Fruit fly (Drosophila melanogaster) whole organism, prepupa: ENCODE results near the gene CG1273.
A peak's percentile ranks its signal among the peaks of the same experiment; 100 is the strongest.

Experiments
- Blimp-1 ChIP-seq: fragments of 200-800 bp; sonication (Bioruptor generic); optimal IDR thresholded peaks from 3 replicates; lab custom pipeline; 2017; ENCODE audit warnings: missing biosample characterization, missing genetic modification characterization, mild to moderate bottlenecking, moderate library complexity, missing genetic modification reagents
- CG10631 ChIP-seq: fragments of 200-800 bp; sonication (Bioruptor generic); optimal IDR thresholded peaks from 2 replicates; lab custom pipeline; 2016; ENCODE audit warnings: missing biosample characterization, missing genetic modification characterization
- CG11294 ChIP-seq: fragments of 200-800 bp; sonication (Bioruptor generic); IDR thresholded peaks from 2 replicates; pipeline ENCODE4 v1.3.6; 2022; ENCODE audit warnings: missing biosample characterization, missing genetic modification characterization
- CG11902 ChIP-seq: fragments of 200-800 bp; sonication (Bioruptor generic); optimal IDR thresholded peaks from 3 replicates; lab custom pipeline; 2016; ENCODE audit warnings: missing biosample characterization, missing genetic modification characterization
- CG1621 ChIP-seq: fragments of 200-800 bp; sonication (Bioruptor generic); optimal IDR thresholded peaks from 3 replicates; lab custom pipeline; 2018; ENCODE audit warnings: missing biosample characterization, mild to moderate bottlenecking, missing genetic modification characterization
- CG16779 ChIP-seq: fragments of 200-800 bp; sonication (Bioruptor generic); optimal IDR thresholded peaks from 3 replicates; lab custom pipeline; 2017; ENCODE audit warnings: missing biosample characterization, mild to moderate bottlenecking, missing genetic modification characterization
- CG3032 ChIP-seq: fragments of 200-800 bp; optimal IDR thresholded peaks from 2 replicates; lab custom pipeline; 2019; ENCODE audit warnings: missing biosample characterization, mild to moderate bottlenecking, missing genetic modification characterization, moderate library complexity
- CG32006 ChIP-seq: fragments of 200-800 bp; sonication (Bioruptor generic); optimal IDR thresholded peaks from 3 replicates; lab custom pipeline; 2017; ENCODE audit warnings: missing biosample characterization, mild to moderate bottlenecking, missing genetic modification characterization
- CG3919 ChIP-seq: fragments of 200-800 bp; sonication (Bioruptor generic); optimal IDR thresholded peaks from 3 replicates; lab custom pipeline; 2016; ENCODE audit warnings: missing biosample characterization, missing genetic modification characterization
- CG6163 ChIP-seq: fragments of 200-800 bp; sonication (Bioruptor generic); IDR thresholded peaks from 3 replicates; pipeline ENCODE4 v1.3.6; 2022; ENCODE audit warnings: missing biosample characterization, missing genetic modification characterization
- CG6276 ChIP-seq: fragments of 200-800 bp; sonication (Bioruptor generic); optimal IDR thresholded peaks from 2 replicates; lab custom pipeline; 2017; ENCODE audit warnings: missing biosample characterization, mild to moderate bottlenecking, missing genetic modification characterization
- CG6792 ChIP-seq: fragments of 200-800 bp; sonication (Bioruptor generic); optimal IDR thresholded peaks from 3 replicates; lab custom pipeline; 2016; ENCODE audit warnings: missing biosample characterization, missing genetic modification characterization
- CG6808 ChIP-seq: fragments of 200-800 bp; sonication (Bioruptor generic); optimal IDR thresholded peaks from 3 replicates; lab custom pipeline; 2017; ENCODE audit warnings: missing biosample characterization, missing genetic modification characterization, mild to moderate bottlenecking, moderate library complexity, missing genetic modification reagents
- CG6854 ChIP-seq: fragments of 200-800 bp; sonication (Bioruptor generic); optimal IDR thresholded peaks from 2 replicates; lab custom pipeline; 2017; ENCODE audit warnings: missing biosample characterization, mild to moderate bottlenecking, missing genetic modification characterization
- CG7368 ChIP-seq: fragments of 200-800 bp; sonication (Bioruptor generic); optimal IDR thresholded peaks from 3 replicates; lab custom pipeline; 2016; ENCODE audit warnings: missing biosample characterization, missing genetic modification characterization
- CG8119 ChIP-seq: fragments of 200-800 bp; sonication (Bioruptor generic); IDR thresholded peaks from 3 replicates; pipeline ENCODE4 v1.3.6; 2022; ENCODE audit warnings: missing biosample characterization, missing genetic modification characterization
- CG8319 ChIP-seq: fragments of 200-800 bp; sonication (Bioruptor generic); optimal IDR thresholded peaks from 3 replicates; lab custom pipeline; 2016; ENCODE audit warnings: missing biosample characterization, missing genetic modification characterization
- CG9139 ChIP-seq: fragments of 200-800 bp; sonication (Bioruptor generic); optimal IDR thresholded peaks from 3 replicates; lab custom pipeline; 2017; ENCODE audit warnings: missing biosample characterization, mild to moderate bottlenecking, missing genetic modification characterization
- Eip78C ChIP-seq: fragments of 200-800 bp; sonication (Bioruptor generic); peaks from one replicate; lab custom pipeline; 2016; ENCODE audit warnings: missing biosample characterization, missing genetic modification characterization
- Eip93F ChIP-seq: fragments of 200-800 bp; sonication (Bioruptor generic); optimal IDR thresholded peaks from 2 replicates; lab custom pipeline; 2016; ENCODE audit warnings: missing biosample characterization, mild to moderate bottlenecking, missing genetic modification characterization
- Ets96B ChIP-seq: fragments of 200-800 bp; optimal IDR thresholded peaks from 2 replicates; lab custom pipeline; 2019; ENCODE audit warnings: missing biosample characterization, mild to moderate bottlenecking, missing genetic modification characterization, moderate library complexity
- Gug ChIP-seq: fragments of 200-800 bp; sonication (Bioruptor generic); IDR thresholded peaks from 2 replicates; pipeline ENCODE4 v1.3.6; 2022; ENCODE audit warnings: missing biosample characterization, missing genetic modification characterization
- Hr38 ChIP-seq: sonication (Bioruptor generic); optimal IDR thresholded peaks from 2 replicates; lab custom pipeline; 2016; ENCODE audit warnings: missing biosample characterization, missing genetic modification characterization
- Hr4 ChIP-seq: fragments of 200-800 bp; sonication (Bioruptor generic); optimal IDR thresholded peaks from 3 replicates; lab custom pipeline; 2016; ENCODE audit warnings: missing biosample characterization, missing genetic modification characterization
- Lpt ChIP-seq: fragments of 200-800 bp; sonication (Bioruptor generic); optimal IDR thresholded peaks from 3 replicates; lab custom pipeline; 2016; ENCODE audit warnings: missing biosample characterization, missing genetic modification characterization
- Met ChIP-seq: fragments of 200-800 bp; sonication (Bioruptor generic); optimal IDR thresholded peaks from 3 replicates; lab custom pipeline; 2016; ENCODE audit warnings: missing biosample characterization, missing genetic modification characterization
- OdsH ChIP-seq: fragments of 200-800 bp; sonication (Bioruptor generic); optimal IDR thresholded peaks from 3 replicates; lab custom pipeline; 2016; ENCODE audit warnings: missing biosample characterization, missing genetic modification characterization
- Smox ChIP-seq: fragments of 200-800 bp; sonication (Bioruptor generic); optimal IDR thresholded peaks from 3 replicates; lab custom pipeline; 2016; ENCODE audit warnings: missing biosample characterization, missing genetic modification characterization
- Sox102F ChIP-seq: fragments of 200-800 bp; sonication (Bioruptor generic); optimal IDR thresholded peaks from 2 replicates; lab custom pipeline; 2016; ENCODE audit warnings: missing biosample characterization, mild to moderate bottlenecking, missing genetic modification characterization
- Sox15 ChIP-seq: fragments of 200-800 bp; sonication (Bioruptor generic); optimal IDR thresholded peaks from 3 replicates; lab custom pipeline; 2016; ENCODE audit warnings: missing biosample characterization, missing genetic modification characterization
- acj6 ChIP-seq: fragments of 200-800 bp; sonication (Bioruptor generic); optimal IDR thresholded peaks from 3 replicates; lab custom pipeline; 2016; ENCODE audit warnings: missing biosample characterization, missing genetic modification characterization
- dac ChIP-seq: fragments of 200-800 bp; sonication (Bioruptor generic); optimal IDR thresholded peaks from 2 replicates; lab custom pipeline; 2017; ENCODE audit warnings: missing biosample characterization, mild to moderate bottlenecking, missing genetic modification characterization
- fd85E ChIP-seq: fragments of 200-800 bp; sonication (Bioruptor generic); optimal IDR thresholded peaks from 3 replicates; lab custom pipeline; 2016; ENCODE audit warnings: missing biosample characterization, missing genetic modification characterization
- fkh ChIP-seq: fragments of 200-800 bp; sonication (Bioruptor generic); optimal IDR thresholded peaks from 3 replicates; lab custom pipeline; 2017; ENCODE audit warnings: missing biosample characterization, mild to moderate bottlenecking, missing genetic modification characterization, moderate library complexity
- lz ChIP-seq: fragments of 200-800 bp; sonication (Bioruptor generic); optimal IDR thresholded peaks from 3 replicates; lab custom pipeline; 2016; ENCODE audit warnings: missing biosample characterization, missing genetic modification characterization
- net ChIP-seq: fragments of 200-800 bp; sonication (Bioruptor generic); optimal IDR thresholded peaks from 3 replicates; lab custom pipeline; 2016; ENCODE audit warnings: missing biosample characterization, missing genetic modification characterization
- salr ChIP-seq, 2 experiments: fragments of 200-800 bp; sonication (Bioruptor generic); optimal IDR thresholded peaks; 3 replicates each; lab custom pipeline; 2016 to 2018; ENCODE audit warnings: missing biosample characterization in 2 of 2, missing genetic modification characterization in 2 of 2, mild to moderate bottlenecking in 1 of 2
- ss ChIP-seq, 2 experiments: fragments of 200-800 bp; sonication (Bioruptor generic); optimal IDR thresholded peaks; 2 replicates in 1 of 2; 3 replicates in 1 of 2; lab custom pipeline; 2017 to 2018; ENCODE audit warnings: mild to moderate bottlenecking in 2 of 2, missing biosample characterization in 2 of 2, missing genetic modification characterization in 2 of 2, moderate library complexity in 1 of 2
- svp ChIP-seq: fragments of 200-800 bp; sonication (Bioruptor generic); peaks from one replicate; lab custom pipeline; 2016; ENCODE audit warnings: missing biosample characterization, missing genetic modification characterization
- topi ChIP-seq: fragments of 200-800 bp; sonication (Bioruptor generic); optimal IDR thresholded peaks from 3 replicates; lab custom pipeline; 2016; ENCODE audit warnings: missing biosample characterization, missing genetic modification characterization

Gene CG1273

dm6 chr3L:4262384-4262783 lies 1.1 kb upstream of the CG1273 start, which contains the start of the genes CG11586 and VhaM9.7-a (continued):
- TF ChIP-seq fd85E (GFP tag; lab: Kevin White, UChicago) (no peak), CG3032 (tag; lab: Kevin White, UChicago) (no peak), Hr38 (GFP tag; lab: Kevin White, UChicago) (no peak), Met (GFP tag; lab: Kevin White, UChicago) (no peak), salr (GFP tag; optimal IDR thresholded peaks at IDR 0.05; lab: Kevin White, UChicago) (no peak), CG3919 (GFP tag; lab: Kevin White, UChicago) (no peak), CG10631 (no peak)

- peak; percentile 33 for TF ChIP-seq CG32006 (GFP tag; lab: Kevin White, UChicago)
- TF ChIP-seq Eip93F (GFP tag; lab: Kevin White, UChicago) = no peak
- TF ChIP-seq CG8319 (GFP tag; lab: Kevin White, UChicago) = no peak
- TF ChIP-seq CG6163 = 0 out of 3 replicates have a peak, but pooled peaks have one; percentile 6
- peak; percentile 63 for TF ChIP-seq Eip78C (GFP tag; lab: Kevin White, UChicago)
- TF ChIP-seq, all 60 proteins: peak for 3
Observed at dm6 chr3L:4264963-4265362, 1.4 kb downstream of the CG1273 start.

dm6 chr3L:4265836-4266235 lies 2.3 kb downstream of the CG1273 start:
- no peak for TF ChIP-seq CG6792 (GFP tag; lab: Kevin White, UChicago)
- no peak for TF ChIP-seq net
- no peak for TF ChIP-seq ss (GFP tag; optimal IDR thresholded peaks at IDR 0.05; lab: Kevin White, UChicago)
- no peak for TF ChIP-seq CG6808 (GFP tag; lab: Kevin White, UChicago)
- TF ChIP-seq CG6163 = no peak
- TF ChIP-seq salr (GFP tag; optimal IDR thresholded peaks at IDR 0.05; lab: Kevin White, UChicago) = no peak
- TF ChIP-seq CG3032 (tag; lab: Kevin White, UChicago) = no peak
- no peak for TF ChIP-seq Met (GFP tag; lab: Kevin White, UChicago)
- TF ChIP-seq OdsH = no peak
- TF ChIP-seq CG9139 (GFP tag; lab: Kevin White, UChicago) = no peak
- TF ChIP-seq Hr38 (GFP tag; lab: Kevin White, UChicago) = no peak
- TF ChIP-seq, all 60 proteins: peak for 0

- TF ChIP-seq Lpt (GFP tag; lab: Kevin White, UChicago) (no peak), Smox (no peak)
Observed at dm6 chr3L:4267403-4267802, 3.9 kb downstream of the CG1273 start, which contains the start of gene CG33764. TSS of gene CG33764 (minus strand) at chr3L:4267503.

- no peak for TF ChIP-seq acj6 (GFP tag; lab: Kevin White, UChicago)
- no peak for TF ChIP-seq Smox
- TF ChIP-seq Blimp-1 (GFP tag; lab: Kevin White, UChicago) = peak; percentile 54
Observed at dm6 chr3L:4269208-4269607, 5.7 kb downstream of the CG1273 start.

dm6 chr3L:4269920-4270319 lies 6.4 kb downstream of the CG1273 start:
- peak; percentile 64 for TF ChIP-seq CG16779 (tag; lab: Kevin White, UChicago)
- TF ChIP-seq CG32006 (GFP tag; lab: Kevin White, UChicago) = peak; percentile 90
- peak; percentile 80 for TF ChIP-seq CG6276 (GFP tag; lab: Kevin White, UChicago)
- TF ChIP-seq CG8119 (GFP tag; lab: Robert Waterston, UW) = peak; percentile 89
- TF ChIP-seq svp (GFP tag; lab: Kevin White, UChicago) = no peak
- peak; percentile 13 for TF ChIP-seq dac (GFP tag; lab: Kevin White, UChicago)
- TF ChIP-seq CG3919 (GFP tag; lab: Kevin White, UChicago) = peak; percentile 78
- TF ChIP-seq OdsH = peak; percentile 79
- TF ChIP-seq Hr4 (GFP tag; lab: Kevin White, UChicago) = peak; percentile 58
- peak; percentile 71 for TF ChIP-seq CG6854 (GFP tag; lab: Kevin White, UChicago)
- peak; percentile 45 for TF ChIP-seq Gug
- TF ChIP-seq Sox102F (GFP tag; lab: Kevin White, UChicago) = peak; percentile 70
- peak; percentile 78 for TF ChIP-seq Ets96B
- peak; percentile 64 for TF ChIP-seq topi (GFP tag; lab: Kevin White, UChicago)
- no peak for TF ChIP-seq fkh (GFP tag; lab: Kevin White, UChicago)
- peak; percentile 51 for TF ChIP-seq CG7368 (GFP tag; lab: Kevin White, UChicago)
- TF ChIP-seq CG1621 (tag; lab: Kevin White, UChicago) = peak; percentile 56
- TF ChIP-seq CG6163 = peak; percentile 79
- TF ChIP-seq CG11294 (GFP tag; lab: Robert Waterston, UW) = peak; percentile 29; the same call in 1 of the 2 replicates
- TF ChIP-seq CG10631 = peak; percentile 71
- TF ChIP-seq Sox15 (GFP tag; lab: Kevin White, UChicago) = peak; percentile 37
- TF ChIP-seq Met (GFP tag; lab: Kevin White, UChicago) = peak; percentile 77
- TF ChIP-seq lz (GFP tag; lab: Kevin White, UChicago) = peak; percentile 48
- TF ChIP-seq CG11902 (GFP tag; lab: Kevin White, UChicago) = peak; percentile 38
- TF ChIP-seq ss (GFP tag; optimal IDR thresholded peaks at IDR 0.05; lab: Kevin White, UChicago) = peak; percentile 77
- peak; percentile 74 for TF ChIP-seq CG9139 (GFP tag; lab: Kevin White, UChicago)
- peak; percentile 73 for TF ChIP-seq CG6792 (GFP tag; lab: Kevin White, UChicago)
